Fruit fly (Drosophila melanogaster): ENCODE results near the gene CG13994.

DNA sequence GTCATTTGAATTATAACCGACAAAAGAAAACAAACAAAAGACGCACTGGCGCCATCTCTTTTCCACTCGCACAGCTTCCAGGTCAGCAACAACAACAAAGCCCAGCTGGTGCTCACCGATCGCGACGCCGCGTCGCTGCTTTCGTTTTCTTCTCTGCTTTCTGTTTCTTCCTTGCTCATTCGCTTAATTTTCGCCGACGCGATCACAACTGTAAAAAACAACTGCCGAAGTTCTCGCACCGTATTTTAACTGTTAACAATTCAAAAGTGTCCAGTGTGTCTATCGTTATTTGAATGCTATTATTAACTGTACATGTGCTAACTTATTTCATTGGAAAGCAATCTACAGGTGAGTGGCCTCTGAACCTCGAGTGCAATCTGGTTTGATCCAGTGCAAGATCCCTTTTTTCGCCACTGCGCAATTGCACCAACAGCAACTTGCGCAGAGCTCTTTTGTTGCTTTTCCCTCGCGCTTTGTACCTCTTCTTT lies 37.5 kb downstream of the CG13994 start, which contains the start of gene stai:
- TF ChIP-seq CG8478 (optimal IDR thresholded peaks at IDR 0.05) (no peak), usp (GFP tag; optimal IDR thresholded peaks at IDR 0.05) (no peak), psq (optimal IDR thresholded peaks at IDR 0.05) (no peak)
